Fruit fly (Drosophila melanogaster) whole organism, embryonic: Measurements from ENCODE around the gene CG32099.

ENCODE experiments used
- B-H2 ChIP-seq: fragments of 200-800 bp; sonication (Bioruptor generic); optimal IDR thresholded peaks from 2 replicates; lab custom pipeline; 2018; ENCODE audit warnings: missing biosample characterization, mild to moderate bottlenecking, missing genetic modification characterization
- CG10959 ChIP-seq: fragments of 200-800 bp; sonication (Bioruptor generic); IDR thresholded peaks from 2 replicates; pipeline ENCODE4 v1.3.6; 2022; ENCODE audit warnings: missing biosample characterization, missing genetic modification characterization
- CG11398 ChIP-seq: fragments of 200-800 bp; sonication (Bioruptor generic); optimal IDR thresholded peaks from 2 replicates; lab custom pipeline; 2016; ENCODE audit warnings: missing biosample characterization, missing genetic modification characterization
- CG12744 ChIP-seq: fragments of 200-800 bp; sonication (Bioruptor generic); optimal IDR thresholded peaks from 2 replicates; lab custom pipeline; 2016; ENCODE audit warnings: missing biosample characterization, missing genetic modification characterization
- CG13287 ChIP-seq: fragments of 200-800 bp; sonication (Bioruptor generic); IDR thresholded peaks from 2 replicates; pipeline ENCODE4 v1.3.6; 2022; ENCODE audit warnings: missing biosample characterization, missing genetic modification characterization; ENCODE audit not compliant: partially characterized antibody
- CG13424 ChIP-seq: fragments of 200-800 bp; sonication (Bioruptor generic); optimal IDR thresholded peaks from 2 replicates; lab custom pipeline; 2019; ENCODE audit warnings: missing biosample characterization, mild to moderate bottlenecking, missing genetic modification characterization, moderate library complexity
- CG15011 ChIP-seq: fragments of 200-800 bp; sonication (Bioruptor generic); optimal IDR thresholded peaks from 3 replicates; lab custom pipeline; 2018; ENCODE audit warnings: missing biosample characterization, mild to moderate bottlenecking, missing genetic modification characterization
- CG15269 ChIP-seq: fragments of 200-800 bp; sonication (Bioruptor generic); optimal IDR thresholded peaks from 2 replicates; lab custom pipeline; 2018; ENCODE audit warnings: missing biosample characterization, mild to moderate bottlenecking, missing genetic modification characterization, moderate library complexity
- CG15479 ChIP-seq: fragments of 200-800 bp; sonication (Bioruptor generic); optimal IDR thresholded peaks from 3 replicates; lab custom pipeline; 2019; ENCODE audit warnings: missing biosample characterization, mild to moderate bottlenecking, missing genetic modification characterization, moderate library complexity
- CG15601 ChIP-seq: fragments of 200-800 bp; sonication (Bioruptor generic); optimal IDR thresholded peaks from 3 replicates; lab custom pipeline; 2019; ENCODE audit warnings: missing biosample characterization, mild to moderate bottlenecking, missing genetic modification characterization, moderate library complexity
- CG17612 ChIP-seq: fragments of 200-800 bp; sonication (Bioruptor generic); IDR thresholded peaks from 2 replicates; pipeline ENCODE4 v1.3.6; 2022; ENCODE audit warnings: missing biosample characterization, missing genetic modification characterization
- CG18619 ChIP-seq: fragments of 200-800 bp; sonication (Bioruptor generic); optimal IDR thresholded peaks from 3 replicates; lab custom pipeline; 2017; ENCODE audit warnings: missing biosample characterization, mild to moderate bottlenecking, missing genetic modification characterization
- CG18764 ChIP-seq: fragments of 200-800 bp; sonication (Bioruptor generic); optimal IDR thresholded peaks from 3 replicates; lab custom pipeline; 2016; ENCODE audit warnings: missing biosample characterization, missing genetic modification characterization
- CG2199 ChIP-seq: fragments of 200-800 bp; sonication (Bioruptor generic); IDR thresholded peaks from 3 replicates; pipeline ENCODE4 v1.3.6; 2022; ENCODE audit warnings: missing biosample characterization, missing genetic modification characterization
- CG2875 ChIP-seq: fragments of 200-800 bp; sonication (Bioruptor generic); optimal IDR thresholded peaks from 2 replicates; lab custom pipeline; 2017; ENCODE audit warnings: missing biosample characterization, mild to moderate bottlenecking, missing genetic modification characterization, missing genetic modification reagents
- CG30431 ChIP-seq: fragments of 200-800 bp; sonication (Bioruptor generic); optimal IDR thresholded peaks from 2 replicates; lab custom pipeline; 2017; ENCODE audit warnings: missing biosample characterization, missing genetic modification characterization
- CG3407 ChIP-seq: fragments of 200-800 bp; sonication (Bioruptor generic); optimal IDR thresholded peaks from 2 replicates; lab custom pipeline; 2018; ENCODE audit warnings: missing biosample characterization, mild to moderate bottlenecking, missing genetic modification characterization
- CG6254 ChIP-seq: fragments of 200-800 bp; sonication (Bioruptor generic); optimal IDR thresholded peaks from 3 replicates; lab custom pipeline; 2017; ENCODE audit warnings: mild to moderate bottlenecking, missing biosample characterization, missing genetic modification reagents, missing genetic modification characterization
- CG6654 ChIP-seq: fragments of 200-800 bp; sonication (Bioruptor generic); optimal IDR thresholded peaks from 2 replicates; lab custom pipeline; 2017; ENCODE audit warnings: missing biosample characterization, mild to moderate bottlenecking, missing genetic modification characterization
- CG6689 ChIP-seq: fragments of 200-800 bp; sonication (Bioruptor generic); IDR thresholded peaks from 2 replicates; pipeline ENCODE4 v1.3.6; 2022; ENCODE audit warnings: missing biosample characterization, missing genetic modification characterization
- CG9437 ChIP-seq: fragments of 200-800 bp; sonication (Bioruptor generic); optimal IDR thresholded peaks from 2 replicates; lab custom pipeline; 2018; ENCODE audit warnings: missing biosample characterization, mild to moderate bottlenecking, missing genetic modification characterization
- CG9727 ChIP-seq: fragments of 200-800 bp; sonication (Bioruptor generic); optimal IDR thresholded peaks from 3 replicates; lab custom pipeline; 2017; ENCODE audit warnings: missing biosample characterization, mild to moderate bottlenecking, missing genetic modification characterization
- Drgx ChIP-seq: fragments of 200-800 bp; sonication (Bioruptor generic); IDR thresholded peaks from 2 replicates; pipeline ENCODE4 v1.3.6; 2022; ENCODE audit warnings: missing biosample characterization, missing genetic modification characterization
- Elba2 ChIP-seq: fragments of 200-800 bp; sonication (Bioruptor generic); optimal IDR thresholded peaks from 3 replicates; lab custom pipeline; 2016; ENCODE audit warnings: missing biosample characterization, missing genetic modification characterization
- GATAe ChIP-seq: fragments of 200-800 bp; sonication (Bioruptor generic); conservative IDR thresholded peaks from 2 replicates; pipeline ENCODE4 v1.3.6; 2022; ENCODE audit warnings: missing biosample characterization, missing genetic modification characterization
- Hmr ChIP-seq: fragments of 200-800 bp; sonication (Bioruptor generic); optimal IDR thresholded peaks from 3 replicates; lab custom pipeline; 2017; ENCODE audit warnings: mild to moderate bottlenecking, missing biosample characterization, missing genetic modification reagents, missing genetic modification characterization
- Hr78 ChIP-seq, 2 experiments: fragments of 200-800 bp in 1 of 2; fragments of >200 bp in 1 of 2; sonication (Bioruptor generic) in 1 of 2; optimal IDR thresholded peaks; 2 replicates each; lab custom pipeline; 2017 to 2019; ENCODE audit warnings: missing biosample characterization in 2 of 2, missing genetic modification characterization in 2 of 2, mild to moderate bottlenecking in 1 of 2, moderate library complexity in 1 of 2
- Oli ChIP-seq: fragments of 200-800 bp; sonication (Bioruptor generic); optimal IDR thresholded peaks from 2 replicates; lab custom pipeline; 2018; ENCODE audit warnings: missing biosample characterization, mild to moderate bottlenecking, missing genetic modification characterization, moderate library complexity
- Optix ChIP-seq: fragments of 200-800 bp; sonication (Bioruptor generic); IDR thresholded peaks from 3 replicates; pipeline ENCODE4 v1.3.6; 2022; ENCODE audit warnings: missing biosample characterization, missing genetic modification characterization
- Ravus ChIP-seq: fragments of 200-800 bp; sonication (Bioruptor generic); IDR thresholded peaks from 2 replicates; pipeline ENCODE4 v1.3.6; 2022; ENCODE audit warnings: missing biosample characterization, missing genetic modification characterization
- Ssrp ChIP-seq: fragments of 200-800 bp; sonication (Bioruptor generic); optimal IDR thresholded peaks from 2 replicates; lab custom pipeline; 2018; ENCODE audit warnings: missing biosample characterization, mild to moderate bottlenecking, missing genetic modification characterization, moderate library complexity
- ara ChIP-seq: fragments of 200-800 bp; sonication (Bioruptor generic); IDR thresholded peaks from 2 replicates; pipeline ENCODE4 v1.3.6; 2022; ENCODE audit warnings: missing biosample characterization, missing genetic modification characterization
- croc ChIP-seq: fragments of 200-800 bp; sonication (Bioruptor generic); conservative IDR thresholded peaks from 3 replicates; pipeline ENCODE4 v1.3.6; 2022; ENCODE audit warnings: missing biosample characterization, missing genetic modification characterization
- cwo ChIP-seq: fragments of 200-800 bp; sonication (Bioruptor generic); optimal IDR thresholded peaks from 3 replicates; lab custom pipeline; 2017; ENCODE audit warnings: missing biosample characterization, missing genetic modification characterization, mild to moderate bottlenecking, moderate library complexity, missing genetic modification reagents
- dati ChIP-seq: fragments of 200-800 bp; sonication (Bioruptor generic); IDR thresholded peaks from 2 replicates; pipeline ENCODE4 v1.3.6; 2022; ENCODE audit warnings: missing biosample characterization, missing genetic modification characterization
- dmrt11E ChIP-seq: fragments of 200-800 bp; sonication (Bioruptor generic); optimal IDR thresholded peaks from 3 replicates; lab custom pipeline; 2018; ENCODE audit warnings: missing biosample characterization, mild to moderate bottlenecking, missing genetic modification characterization, moderate library complexity
- dpn ChIP-seq, 2 experiments: fragments of 200-800 bp; sonication (Bioruptor generic); optimal IDR thresholded peaks; 3 replicates each; lab custom pipeline; 2016; ENCODE audit warnings: missing biosample characterization in 2 of 2, missing genetic modification characterization in 2 of 2
- dysf ChIP-seq: fragments of 200-800 bp; sonication (Bioruptor generic); IDR thresholded peaks from 3 replicates; pipeline ENCODE4 v1.3.6; 2022; ENCODE audit warnings: missing biosample characterization, missing genetic modification characterization
- eve ChIP-seq, 2 experiments: fragments of >200 bp; optimal IDR thresholded peaks; 2 replicates each; lab custom pipeline; 2017; ENCODE audit warnings: missing biosample characterization in 2 of 2, missing genetic modification characterization in 2 of 2
- fd102C ChIP-seq: fragments of 200-800 bp; sonication (Bioruptor generic); optimal IDR thresholded peaks from 2 replicates; lab custom pipeline; 2018; ENCODE audit warnings: missing biosample characterization, mild to moderate bottlenecking, missing genetic modification characterization, moderate library complexity
- fd64A ChIP-seq: fragments of 200-800 bp; sonication (Bioruptor generic); optimal IDR thresholded peaks from 3 replicates; lab custom pipeline; 2018; ENCODE audit warnings: missing biosample characterization, mild to moderate bottlenecking, missing genetic modification characterization
- grau ChIP-seq: fragments of 200-800 bp; optimal IDR thresholded peaks from 3 replicates; lab custom pipeline; 2019; ENCODE audit warnings: missing biosample characterization, mild to moderate bottlenecking, missing genetic modification characterization, moderate library complexity
- kay ChIP-seq: fragments of 200-800 bp; sonication (Bioruptor generic); optimal IDR thresholded peaks from 2 replicates; lab custom pipeline; 2016; ENCODE audit warnings: missing biosample characterization, missing genetic modification characterization
- lmd ChIP-seq: fragments of 200-800 bp; sonication (Bioruptor generic); IDR thresholded peaks from 2 replicates; pipeline ENCODE4 v1.3.6; 2022; ENCODE audit warnings: missing biosample characterization, missing genetic modification characterization
- maf-S ChIP-seq: fragments of 200-800 bp; sonication (Bioruptor generic); optimal IDR thresholded peaks from 2 replicates; lab custom pipeline; 2016; ENCODE audit warnings: missing biosample characterization, missing genetic modification characterization
- onecut ChIP-seq: fragments of 200-800 bp; sonication (Bioruptor generic); IDR thresholded peaks from 2 replicates; pipeline ENCODE4 v1.3.6; 2022; ENCODE audit warnings: missing biosample characterization, missing genetic modification characterization
- pho ChIP-seq: fragments of 200-800 bp; sonication (Bioruptor generic); optimal IDR thresholded peaks from 2 replicates; lab custom pipeline; 2016; ENCODE audit warnings: missing biosample characterization, missing genetic modification characterization
- sens ChIP-seq: fragments of 200-800 bp; sonication (Bioruptor generic); peaks from one replicate; lab custom pipeline; 2016; ENCODE audit warnings: missing biosample characterization, missing genetic modification characterization
- sima ChIP-seq: fragments of 200-800 bp; sonication (Bioruptor generic); optimal IDR thresholded peaks from 2 replicates; lab custom pipeline; 2016; ENCODE audit warnings: missing biosample characterization, missing genetic modification characterization
- sob ChIP-seq: fragments of 200-800 bp; sonication (Bioruptor generic); IDR thresholded peaks from 2 replicates; pipeline ENCODE4 v1.3.6; 2022; ENCODE audit warnings: missing biosample characterization, missing genetic modification characterization
- zfh2 ChIP-seq: fragments of 200-800 bp; sonication (Bioruptor generic); optimal IDR thresholded peaks from 2 replicates; lab custom pipeline; 2016; ENCODE audit warnings: missing biosample characterization, missing genetic modification characterization

CG32099 gene

DNA sequence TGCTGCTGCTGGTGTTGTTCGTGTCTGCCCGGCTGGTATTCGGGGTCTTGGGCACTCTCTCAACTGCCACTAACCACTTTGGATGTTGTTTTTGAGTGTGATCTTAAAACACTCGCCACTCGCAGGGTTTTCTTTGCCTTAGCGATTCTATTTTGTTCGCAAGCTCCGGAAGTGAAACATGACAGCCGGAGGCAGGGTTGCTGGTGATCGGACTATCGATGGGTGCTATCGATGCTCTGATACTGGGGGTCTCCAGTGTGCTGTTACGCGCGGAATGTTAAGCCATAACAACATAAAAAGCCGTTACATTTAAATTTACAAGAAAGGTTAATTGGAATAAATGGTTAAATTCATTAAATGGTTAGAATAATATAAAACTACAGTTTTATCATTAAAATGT is 24.1 kb upstream of the CG32099 start, which contains the start of gene yps (continued):
- TF ChIP-seq CG11398 (GFP tag; lab: Kevin White, UChicago) (peak; percentile 96), dati (GFP tag; lab: Robert Waterston, UW) (peak; percentile 92), Oli (tag; lab: Kevin White, UChicago) (peak; percentile 81), CG13287 (GFP tag; lab: Robert Waterston, UW) (peak; percentile 84), Hmr (GFP tag; lab: Kevin White, UChicago) (peak; percentile 99), lmd (GFP tag; lab: Robert Waterston, UW) (peak; percentile 69; the same call in 1 of the 2 replicates), CG6689 (GFP tag; lab: Robert Waterston, UW) (peak; percentile 77), CG13424 (peak; percentile 75), CG15479 (GFP tag; lab: Kevin White, UChicago) (peak; percentile 1), zfh2 (peak; percentile 81), CG15011 (peak; percentile 94), CG18764 (GFP tag; lab: Kevin White, UChicago) (peak; percentile 93), CG9727 (GFP tag; lab: Kevin White, UChicago) (peak; percentile 97), CG6254 (GFP tag; lab: Kevin White, UChicago) (peak; percentile 90), CG12744 (peak; percentile 89), Optix (GFP tag; lab: Robert Waterston, UW) (peak; percentile 88), CG9437 (GFP tag; lab: Kevin White, UChicago) (peak; percentile 78), onecut (peak; percentile 95), CG2875 (GFP tag; lab: Kevin White, UChicago) (peak; percentile 95), Drgx (peak; percentile 71), cwo (peak; percentile 82), dysf (GFP tag; lab: Robert Waterston, UW) (peak; percentile 83), sob (GFP tag; lab: Robert Waterston, UW) (peak; percentile 95), sens (GFP tag; lab: Kevin White, UChicago) (peak; percentile 98), CG18619 (GFP tag; lab: Kevin White, UChicago) (peak; percentile 96), Elba2 (no peak), fd64A (GFP tag; lab: Kevin White, UChicago) (peak; percentile 97), maf-S (peak; percentile 93), Hr78 (GFP tag; optimal IDR thresholded peaks at IDR 0.05; lab: Kevin White, UChicago) (peak in 1 of 2 experiments; percentile 41), ara (peak; percentile 86), eve (GFP tag; optimal IDR thresholded peaks at IDR 0.05; lab: Kevin White, UChicago) (no peak), fd102C (GFP tag; lab: Kevin White, UChicago) (peak; percentile 97), CG2199 (peak; percentile 59; the same call in 2 of the 3 replicates), sima (GFP tag; lab: Kevin White, UChicago) (peak; percentile 44), dmrt11E (peak; percentile 81), grau (tag; lab: Kevin White, UChicago) (peak; percentile 87), CG30431 (peak; percentile 77), CG6654 (GFP tag; lab: Kevin White, UChicago) (peak; percentile 74), croc (GFP tag; lab: Robert Waterston, UW) (peak; percentile 51; the same call in 2 of the 3 replicates), CG15601 (tag; lab: Kevin White, UChicago) (peak; percentile 92), Ravus (GFP tag; lab: Robert Waterston, UW) (peak; percentile 65), GATAe (GFP tag; lab: Robert Waterston, UW) (peak; percentile 49), dpn (GFP tag; optimal IDR thresholded peaks at IDR 0.05; lab: Kevin White, UChicago) (peak; percentile 87 to 96), pho (GFP tag; lab: Kevin White, UChicago) (peak; percentile 87), CG10959 (peak; percentile 88; the same call in 1 of the 2 replicates), CG15269 (tag; lab: Kevin White, UChicago) (peak; percentile 89), kay (GFP tag; lab: Kevin White, UChicago) (peak; percentile 71), B-H2 (GFP tag; lab: Kevin White, UChicago) (peak; percentile 98), CG17612 (GFP tag; lab: Robert Waterston, UW) (peak; percentile 79), Ssrp (tag; lab: Kevin White, UChicago) (peak; percentile 69), CG3407 (peak; percentile 95)
